Worm (Caenorhabditis elegans) whole organism, late embryonic: Measurements from ENCODE around the gene ceh-54.

Experiments used
- C08G9.2 ChIP-seq: sonication (generic microtip); optimal IDR thresholded peaks from 2 replicates; lab custom pipeline; 2016; ENCODE audit warnings: mild to moderate bottlenecking, missing genetic modification characterization, moderate library complexity, missing compliant biosample characterization
- F13H6.1 ChIP-seq: sonication (generic microtip); optimal IDR thresholded peaks from 2 replicates; lab custom pipeline; 2016; ENCODE audit warnings: missing genetic modification characterization, missing compliant biosample characterization
- K02D7.2 ChIP-seq: sonication (generic microtip); optimal IDR thresholded peaks from 2 replicates; lab custom pipeline; 2017; ENCODE audit warnings: mild to moderate bottlenecking, missing genetic modification characterization, missing compliant biosample characterization
- K09A11.1 ChIP-seq: sonication (generic microtip); optimal IDR thresholded peaks from 2 replicates; lab custom pipeline; 2017; ENCODE audit warnings: antibody characterized with exemption, mild to moderate bottlenecking, missing genetic modification characterization, missing compliant biosample characterization; ENCODE audit not compliant: insufficient read depth
- T23F11.4 ChIP-seq: fragments of 200-800 bp; sonication (Bioruptor generic); optimal IDR thresholded peaks from 2 replicates; lab custom pipeline; 2018; ENCODE audit warnings: mild to moderate bottlenecking, missing genetic modification characterization, missing compliant biosample characterization
- ahr-1 ChIP-seq: sonication (generic microtip); optimal IDR thresholded peaks from 2 replicates; lab custom pipeline; 2016; ENCODE audit warnings: missing genetic modification characterization, missing compliant biosample characterization
- ama-1 ChIP-seq: fragments of 150-350 bp; optimal IDR thresholded peaks from 2 replicates; lab custom pipeline; 2014
- ceh-18 ChIP-seq: sonication (generic microtip); optimal IDR thresholded peaks from 2 replicates; lab custom pipeline; 2016; ENCODE audit warnings: missing genetic modification characterization, missing compliant biosample characterization
- ceh-19 ChIP-seq: fragments of 200-800 bp; sonication (Bioruptor generic); optimal IDR thresholded peaks from 2 replicates; lab custom pipeline; 2018; ENCODE audit warnings: mild to moderate bottlenecking, missing genetic modification characterization, missing compliant biosample characterization
- ceh-2 ChIP-seq: sonication (generic microtip); optimal IDR thresholded peaks from 2 replicates; lab custom pipeline; 2016; ENCODE audit warnings: missing genotype, missing genetic modification characterization, missing compliant biosample characterization
- ceh-30 ChIP-seq: fragments of 150-350 bp; optimal IDR thresholded peaks from 2 replicates; lab custom pipeline; 2014; ENCODE audit warnings: missing biosample characterization, missing genetic modification characterization
- ceh-31 ChIP-seq: sonication (generic microtip); optimal IDR thresholded peaks from 2 replicates; lab custom pipeline; 2016; ENCODE audit warnings: missing genetic modification characterization, missing compliant biosample characterization
- ceh-34 ChIP-seq: sonication (generic microtip); optimal IDR thresholded peaks from 2 replicates; lab custom pipeline; 2016; ENCODE audit warnings: mild to moderate bottlenecking, missing genetic modification characterization, missing compliant biosample characterization
- ceh-45 ChIP-seq: fragments of 200-800 bp; sonication (Bioruptor generic); IDR thresholded peaks from 2 replicates; pipeline ENCODE4 v1.3.6; 2022; ENCODE audit warnings: missing genetic modification reagents, missing genetic modification characterization, missing compliant biosample characterization
- ceh-48 ChIP-seq: sonication (generic microtip); optimal IDR thresholded peaks from 2 replicates; lab custom pipeline; 2016; ENCODE audit warnings: missing genetic modification characterization, inconsistent platforms, missing compliant biosample characterization
- ceh-6 ChIP-seq: fragments of 200-800 bp; sonication (Bioruptor generic); optimal IDR thresholded peaks from 2 replicates; lab custom pipeline; 2018; ENCODE audit warnings: mild to moderate bottlenecking, missing genetic modification characterization, missing compliant biosample characterization
- ceh-9 ChIP-seq: sonication (generic microtip); optimal IDR thresholded peaks from 2 replicates; lab custom pipeline; 2016; ENCODE audit warnings: mild to moderate bottlenecking, missing genetic modification characterization, inconsistent platforms, missing compliant biosample characterization
- che-1 ChIP-seq: sonication (generic microtip); optimal IDR thresholded peaks from 2 replicates; lab custom pipeline; 2016; ENCODE audit warnings: mild to moderate bottlenecking, missing genetic modification characterization, missing compliant biosample characterization
- dve-1 ChIP-seq: sonication (generic microtip); optimal IDR thresholded peaks from 2 replicates; lab custom pipeline; 2017; ENCODE audit warnings: antibody characterized with exemption, mild to moderate bottlenecking, missing genetic modification characterization, missing compliant biosample characterization
- elt-2 ChIP-seq: sonication (generic microtip); optimal IDR thresholded peaks from 2 replicates; lab custom pipeline; 2016; ENCODE audit warnings: missing genetic modification reagents, missing genetic modification characterization, missing compliant biosample characterization
- ets-4 ChIP-seq: sonication (generic microtip); optimal IDR thresholded peaks from 2 replicates; lab custom pipeline; 2016; ENCODE audit warnings: missing genetic modification characterization, missing compliant biosample characterization
- eyg-1 ChIP-seq: sonication (generic microtip); optimal IDR thresholded peaks from 2 replicates; lab custom pipeline; 2016; ENCODE audit warnings: missing genotype, missing genetic modification characterization, missing compliant biosample characterization
- fax-1 ChIP-seq: sonication (generic microtip); optimal IDR thresholded peaks from 2 replicates; lab custom pipeline; 2016; ENCODE audit warnings: missing genotype, missing genetic modification characterization, missing compliant biosample characterization
- fkh-6 ChIP-seq: sonication (generic microtip); optimal IDR thresholded peaks from 2 replicates; lab custom pipeline; 2016; ENCODE audit warnings: missing genetic modification characterization, missing compliant biosample characterization
- hlh-13 ChIP-seq: fragments of 200-800 bp; sonication (Bioruptor generic); optimal IDR thresholded peaks from 2 replicates; lab custom pipeline; 2018; ENCODE audit warnings: mild to moderate bottlenecking, missing genetic modification characterization, missing compliant biosample characterization
- hlh-15 ChIP-seq: sonication (generic microtip); optimal IDR thresholded peaks from 2 replicates; lab custom pipeline; 2016; ENCODE audit warnings: missing genetic modification characterization, missing compliant biosample characterization
- hlh-8 ChIP-seq: sonication (generic microtip); optimal IDR thresholded peaks from 2 replicates; lab custom pipeline; 2016; ENCODE audit warnings: missing genotype, missing genetic modification characterization, missing compliant biosample characterization
- lim-6 ChIP-seq: sonication (generic microtip); optimal IDR thresholded peaks from 2 replicates; lab custom pipeline; 2016; ENCODE audit warnings: missing genetic modification characterization, missing compliant biosample characterization
- lin-11 ChIP-seq: fragments of 200-800 bp; sonication (Bioruptor generic); optimal IDR thresholded peaks from 2 replicates; lab custom pipeline; 2018; ENCODE audit warnings: mild to moderate bottlenecking, missing genetic modification characterization, missing compliant biosample characterization
- madf-2 ChIP-seq: sonication (generic microtip); optimal IDR thresholded peaks from 2 replicates; lab custom pipeline; 2017; ENCODE audit warnings: missing genetic modification characterization, missing compliant biosample characterization
- nhr-11 ChIP-seq: fragments of 150-350 bp; optimal IDR thresholded peaks from 2 replicates; lab custom pipeline; 2014; ENCODE audit warnings: missing biosample characterization, missing genetic modification characterization
- nhr-232 ChIP-seq: sonication (generic microtip); optimal IDR thresholded peaks from 2 replicates; lab custom pipeline; 2016; ENCODE audit warnings: missing genetic modification characterization, missing compliant biosample characterization
- npax-4 ChIP-seq: sonication (generic microtip); optimal IDR thresholded peaks from 2 replicates; lab custom pipeline; 2016; ENCODE audit warnings: missing genetic modification characterization, missing compliant biosample characterization
- odd-2 ChIP-seq: sonication (generic microtip); optimal IDR thresholded peaks from 2 replicates; lab custom pipeline; 2017; ENCODE audit warnings: antibody characterized with exemption, mild to moderate bottlenecking, missing genetic modification characterization, missing compliant biosample characterization
- pag-3 ChIP-seq: sonication (generic microtip); optimal IDR thresholded peaks from 2 replicates; lab custom pipeline; 2016; ENCODE audit warnings: missing compliant biosample characterization, missing genetic modification characterization, borderline replicate concordance
- pax-1 ChIP-seq: fragments of 150-350 bp; optimal IDR thresholded peaks from 2 replicates; lab custom pipeline; 2014; ENCODE audit warnings: missing biosample characterization, missing genetic modification characterization
- pha-4 ChIP-seq: fragments of 150-350 bp; optimal IDR thresholded peaks from 2 replicates; lab custom pipeline; 2018; ENCODE audit warnings: missing biosample characterization, missing genetic modification reagents, missing genetic modification characterization
- pros-1 ChIP-seq: fragments of 150-350 bp; optimal IDR thresholded peaks from 2 replicates; lab custom pipeline; 2014; ENCODE audit warnings: missing biosample characterization, missing genetic modification reagents, missing genetic modification characterization
- rnt-1 ChIP-seq: sonication (generic microtip); optimal IDR thresholded peaks from 2 replicates; lab custom pipeline; 2016; ENCODE audit warnings: missing genetic modification characterization, missing compliant biosample characterization
- sox-4 ChIP-seq: sonication (generic microtip); optimal IDR thresholded peaks from 2 replicates; lab custom pipeline; 2017; ENCODE audit warnings: mild to moderate bottlenecking, missing genetic modification characterization, inconsistent platforms, missing compliant biosample characterization
- ttx-3 ChIP-seq: sonication (generic microtip); optimal IDR thresholded peaks from 2 replicates; lab custom pipeline; 2016; ENCODE audit warnings: missing genetic modification reagents, missing genetic modification characterization, missing compliant biosample characterization
- unc-55 ChIP-seq: sonication (generic microtip); optimal IDR thresholded peaks from 2 replicates; lab custom pipeline; 2017; ENCODE audit warnings: missing biosample characterization, missing genetic modification reagents, missing genetic modification characterization
- ztf-16 ChIP-seq: sonication (generic microtip); optimal IDR thresholded peaks from 2 replicates; lab custom pipeline; 2017; ENCODE audit warnings: missing genetic modification characterization, missing compliant biosample characterization

The ceh-54 gene

DNA sequence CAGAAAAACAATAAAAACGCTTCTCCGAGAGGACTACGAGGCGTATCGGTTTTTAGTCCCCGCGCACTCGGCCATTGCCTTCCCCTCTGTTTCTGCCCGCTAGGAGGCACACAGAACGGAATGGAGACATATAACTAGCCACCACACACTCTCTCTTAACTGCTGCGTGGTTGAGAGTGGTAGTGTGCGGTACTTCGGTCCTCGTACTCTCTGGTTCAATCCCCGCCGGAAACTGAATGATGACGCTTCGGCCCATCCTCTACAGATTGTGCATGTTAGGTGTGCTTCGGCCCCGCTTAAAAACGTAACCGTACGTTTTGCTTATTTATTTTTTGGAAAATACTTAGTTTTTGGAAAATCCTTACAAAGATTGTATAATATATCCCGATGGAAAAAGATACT lies 13.6 kb upstream of the ceh-54 start, which contains the start of gene T13C5.6 (continued):
- TF ChIP-seq K02D7.2 (tag; lab: Kevin White, UChicago), result peak; percentile 93
- peak; percentile 96 for TF ChIP-seq F13H6.1 (tag; lab: Kevin White, UChicago)
- peak; percentile 97 for TF ChIP-seq hlh-8 (tag; lab: Kevin White, UChicago)
- peak; percentile 95 for TF ChIP-seq che-1
- TF ChIP-seq ceh-9 (tag; lab: Kevin White, UChicago), result peak; percentile 96
- peak; percentile 97 for TF ChIP-seq ceh-30
- peak; percentile 74 for TF ChIP-seq odd-2 (tag; lab: Kevin White, UChicago)
- TF ChIP-seq pros-1 (tag; lab: Kevin White, UChicago), result peak; percentile 66
- peak; percentile 96 for TF ChIP-seq ets-4
- peak; percentile 96 for TF ChIP-seq nhr-232
- peak; percentile 97 for TF ChIP-seq eyg-1 (tag; lab: Kevin White, UChicago)
- TF ChIP-seq ahr-1 (tag; lab: Kevin White, UChicago), result peak; percentile 93
- TF ChIP-seq fkh-6 (tag; lab: Kevin White, UChicago), result peak; percentile 97
- peak; percentile 98 for TF ChIP-seq ceh-6 (GFP tag; lab: Kevin White, UChicago)
- peak; percentile 97 for TF ChIP-seq fax-1
- TF ChIP-seq C08G9.2 (tag; lab: Kevin White, UChicago), result peak; percentile 95
- TF ChIP-seq elt-2 (tag; lab: Kevin White, UChicago), result peak; percentile 98
- peak; percentile 98 for TF ChIP-seq rnt-1 (tag; lab: Kevin White, UChicago)
- peak; percentile 96 for TF ChIP-seq hlh-13 (GFP tag; lab: Kevin White, UChicago)
- peak; percentile 94 for TF ChIP-seq dve-1
- no peak for TF ChIP-seq pha-4 (tag; lab: Kevin White, UChicago)
- peak; percentile 98 for TF ChIP-seq ceh-2
- peak; percentile 99 for TF ChIP-seq hlh-15 (tag; lab: Kevin White, UChicago)
- TF ChIP-seq pag-3 (tag; lab: Kevin White, UChicago), result peak; percentile 96
- peak; percentile 98 for TF ChIP-seq ceh-34
- peak; percentile 97 for TF ChIP-seq ceh-19 (GFP tag; lab: Kevin White, UChicago)
- TF ChIP-seq nhr-11 (tag; lab: Kevin White, UChicago), result no peak
- peak; percentile 99 for TF ChIP-seq sox-4 (tag; lab: Kevin White, UChicago)
- peak; percentile 95 for TF ChIP-seq ttx-3 (tag; lab: Kevin White, UChicago)
- peak; percentile 82 for TF ChIP-seq K09A11.1 (tag; lab: Kevin White, UChicago)
- peak; percentile 92 for TF ChIP-seq lin-11 (tag; lab: Kevin White, UChicago)
- TF ChIP-seq T23F11.4 (GFP tag; lab: Kevin White, UChicago), result peak; percentile 97
- TF ChIP-seq ceh-18 (tag; lab: Kevin White, UChicago), result peak; percentile 97
- TF ChIP-seq unc-55 (GFP tag; lab: Kevin White, UChicago), result peak; percentile 47
- peak; percentile 98 for TF ChIP-seq ztf-16
- peak; percentile 92 for TF ChIP-seq ceh-45 (GFP tag; lab: Robert Waterston, UW)
- peak; percentile 97 for TF ChIP-seq ceh-31 (tag; lab: Kevin White, UChicago)
- peak; percentile 93 for TF ChIP-seq ceh-48
- TF ChIP-seq ama-1 (lab: Kevin White, UChicago), result no peak
- TF ChIP-seq pax-1 (tag; lab: Kevin White, UChicago), result no peak
- TF ChIP-seq lim-6 (tag; lab: Kevin White, UChicago), result peak; percentile 96
- TF ChIP-seq madf-2, result peak; percentile 95

DNA sequence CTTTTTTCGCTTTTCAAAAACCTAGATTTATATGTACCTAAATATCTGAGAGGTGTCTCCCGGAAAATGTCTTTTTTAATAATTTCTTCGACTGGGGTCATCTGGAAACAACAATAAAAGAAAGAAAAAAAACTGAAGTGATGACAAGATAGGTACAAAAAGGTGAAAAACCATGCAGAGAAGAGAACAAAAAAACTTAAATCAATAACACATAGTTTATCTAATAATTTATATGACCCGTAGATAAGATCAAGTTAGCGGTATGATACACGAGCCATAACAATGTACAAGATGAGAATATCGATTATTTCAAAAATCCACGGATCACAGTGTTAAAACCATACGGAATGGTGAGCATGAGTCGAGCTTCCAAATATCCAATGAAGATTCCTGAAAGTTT lies 12.3 kb upstream of the ceh-54 start, which contains the start of gene mtp-18:
TSS of gene mtp-18 (minus strand) at position 101 of the 400 bp plus-strand sequence.
- no peak for TF ChIP-seq dve-1
- TF ChIP-seq nhr-232, result no peak
- no peak for TF ChIP-seq ceh-9 (tag; lab: Kevin White, UChicago)
- TF ChIP-seq fkh-6 (tag; lab: Kevin White, UChicago), result no peak
- TF ChIP-seq ceh-19 (GFP tag; lab: Kevin White, UChicago), result no peak
- no peak for TF ChIP-seq ceh-34
- no peak for TF ChIP-seq hlh-15 (tag; lab: Kevin White, UChicago)
- no peak for TF ChIP-seq npax-4
- TF ChIP-seq ttx-3 (tag; lab: Kevin White, UChicago), result no peak
- TF ChIP-seq K02D7.2 (tag; lab: Kevin White, UChicago), result no peak
